Fruit fly (Drosophila melanogaster) whole organism, wandering third instar larva: Measurements from ENCODE around the gene CG31681.

Experiments
- Abd-B ChIP-seq: fragments of >200 bp; optimal IDR thresholded peaks from 2 replicates; lab custom pipeline; 2017; ENCODE audit warnings: missing biosample characterization, missing genetic modification characterization
- CG32264 ChIP-seq: fragments of 200-800 bp; sonication (Bioruptor generic); optimal IDR thresholded peaks from 2 replicates; lab custom pipeline; 2016; ENCODE audit warnings: missing biosample characterization, missing genetic modification characterization
- CG9705 ChIP-seq: fragments of 200-800 bp; sonication (Bioruptor generic); optimal IDR thresholded peaks from 2 replicates; lab custom pipeline; 2018; ENCODE audit warnings: missing biosample characterization, mild to moderate bottlenecking, missing genetic modification characterization
- CrebA ChIP-seq: fragments of 200-800 bp; sonication (Bioruptor generic); optimal IDR thresholded peaks from 2 replicates; lab custom pipeline; 2016; ENCODE audit warnings: missing biosample characterization, mild to moderate bottlenecking, missing genetic modification characterization, borderline replicate concordance
- Dfd ChIP-seq: fragments of >200 bp; optimal IDR thresholded peaks from 2 replicates; lab custom pipeline; 2017; ENCODE audit warnings: missing biosample characterization, missing genetic modification characterization
- Dif ChIP-seq: fragments of 200-275, 200-300 bp; sonication (Bioruptor generic); optimal IDR thresholded peaks from 2 replicates; lab custom pipeline; 2018; ENCODE audit warnings: missing biosample characterization, missing genetic modification characterization; ENCODE audit not compliant: partially characterized antibody
- GATAd ChIP-seq: sonication (Bioruptor generic); optimal IDR thresholded peaks from 2 replicates; lab custom pipeline; 2016; ENCODE audit warnings: missing biosample characterization, missing genetic modification characterization
- HLH106 ChIP-seq: fragments of 200-800 bp; optimal IDR thresholded peaks from 3 replicates; lab custom pipeline; 2019; ENCODE audit warnings: missing biosample characterization, mild to moderate bottlenecking, missing genetic modification characterization, moderate library complexity
- Hnf4 ChIP-seq: fragments of 200-800 bp; sonication (Bioruptor generic); optimal IDR thresholded peaks from 2 replicates; lab custom pipeline; 2016; ENCODE audit warnings: missing biosample characterization, mild to moderate bottlenecking, missing genetic modification characterization
- Hr78 ChIP-seq: fragments of >200 bp; optimal IDR thresholded peaks from 2 replicates; lab custom pipeline; 2017; ENCODE audit warnings: missing biosample characterization, missing genetic modification characterization
- Hr83 ChIP-seq: fragments of 200-300 bp; sonication (Bioruptor generic); optimal IDR thresholded peaks from 2 replicates; lab custom pipeline; 2016; ENCODE audit warnings: missing biosample characterization, mild to moderate bottlenecking, missing genetic modification characterization, moderate library complexity; ENCODE audit not compliant: poor library complexity, severe bottlenecking
- Jra ChIP-seq: sonication (Bioruptor generic); optimal IDR thresholded peaks from 2 replicates; lab custom pipeline; 2016; ENCODE audit warnings: missing biosample characterization, missing genetic modification characterization
- Mio ChIP-seq: sonication (Bioruptor generic); optimal IDR thresholded peaks from 2 replicates; lab custom pipeline; 2016; ENCODE audit warnings: missing biosample characterization, missing genetic modification characterization
- Myc ChIP-seq: fragments of >200 bp; optimal IDR thresholded peaks from 2 replicates; lab custom pipeline; 2017
- N ChIP-seq: fragments of >200 bp; optimal IDR thresholded peaks from 2 replicates; lab custom pipeline; 2018; ENCODE audit warnings: missing biosample characterization, missing external identifiers, missing genetic modification characterization
- OdsH ChIP-seq: fragments of 200-800 bp; sonication (Bioruptor generic); optimal IDR thresholded peaks from 2 replicates; lab custom pipeline; 2016; ENCODE audit warnings: missing biosample characterization, mild to moderate bottlenecking, missing genetic modification characterization
- Rel ChIP-seq, 2 experiments: fragments of 200-800 bp; sonication (Bioruptor generic) in 1 of 2; optimal IDR thresholded peaks; 2 replicates in 1 of 2; 3 replicates in 1 of 2; lab custom pipeline; 2016 to 2019; ENCODE audit warnings: mild to moderate bottlenecking in 2 of 2, missing biosample characterization in 2 of 2, missing genetic modification characterization in 2 of 2, moderate library complexity in 1 of 2
- Sp1 ChIP-seq: fragments of 200-800 bp; sonication (Bioruptor generic); optimal IDR thresholded peaks from 3 replicates; lab custom pipeline; 2019; ENCODE audit warnings: missing biosample characterization, mild to moderate bottlenecking, missing genetic modification characterization, moderate library complexity
- Vsx2 ChIP-seq: fragments of 200-300, 225-300 bp; sonication (Bioruptor generic); optimal IDR thresholded peaks from 2 replicates; lab custom pipeline; 2018; ENCODE audit warnings: missing biosample characterization, missing genetic modification characterization; ENCODE audit not compliant: partially characterized antibody
- br ChIP-seq: fragments of 200-800 bp; sonication (Bioruptor generic); optimal IDR thresholded peaks from 2 replicates; lab custom pipeline; 2016; ENCODE audit warnings: missing biosample characterization, missing genetic modification characterization
- brk ChIP-seq: fragments of 200-800 bp; sonication (Bioruptor generic); optimal IDR thresholded peaks from 2 replicates; lab custom pipeline; 2016; ENCODE audit warnings: missing biosample characterization, mild to moderate bottlenecking, missing genetic modification characterization
- dl ChIP-seq, 2 experiments: fragments of 175-275, 200-275 bp in 1 of 2; fragments of 200-275 bp in 1 of 2; sonication (Bioruptor generic); optimal IDR thresholded peaks; lab custom pipeline; 2018; ENCODE audit warnings: mild to moderate bottlenecking in 2 of 2, missing biosample characterization in 2 of 2, missing genetic modification characterization in 2 of 2, moderate library complexity in 2 of 2; ENCODE audit not compliant: partially characterized antibody in 2 of 2, insufficient read depth in 1 of 2
- dmrt93B ChIP-seq: fragments of 200-800 bp; sonication (Bioruptor generic); optimal IDR thresholded peaks from 2 replicates; lab custom pipeline; 2018; ENCODE audit warnings: missing biosample characterization, mild to moderate bottlenecking, missing genetic modification characterization
- dsf ChIP-seq: sonication (Bioruptor generic); optimal IDR thresholded peaks from 2 replicates; lab custom pipeline; 2016; ENCODE audit warnings: missing biosample characterization, missing genetic modification characterization, borderline replicate concordance
- ey ChIP-seq: fragments of 200-800 bp; sonication (Bioruptor generic); optimal IDR thresholded peaks from 2 replicates; lab custom pipeline; 2016; ENCODE audit warnings: missing biosample characterization, missing genetic modification characterization
- foxo ChIP-seq, 2 experiments: fragments of 200-800 bp; sonication (Bioruptor generic); optimal IDR thresholded peaks; 2 replicates in 1 of 2; 3 replicates in 1 of 2; lab custom pipeline; 2016 to 2017; ENCODE audit warnings: missing biosample characterization in 2 of 2, missing genetic modification characterization in 2 of 2
- fru ChIP-seq: fragments of 200-800 bp; sonication (Bioruptor generic); optimal IDR thresholded peaks from 3 replicates; lab custom pipeline; 2016; ENCODE audit warnings: missing biosample characterization, mild to moderate bottlenecking, missing genetic modification characterization
- h ChIP-seq: fragments of 200-800 bp; sonication (Bioruptor generic); optimal IDR thresholded peaks from 3 replicates; lab custom pipeline; 2016; ENCODE audit warnings: missing biosample characterization, mild to moderate bottlenecking, missing genetic modification characterization
- jim ChIP-seq: fragments of 175-275, 200-325 bp; sonication (Bioruptor generic); optimal IDR thresholded peaks from 2 replicates; lab custom pipeline; 2016; ENCODE audit warnings: missing biosample characterization, mild to moderate bottlenecking, missing genetic modification characterization
- lola ChIP-seq: fragments of >200 bp; optimal IDR thresholded peaks from 2 replicates; lab custom pipeline; 2017; ENCODE audit warnings: missing biosample characterization, missing genetic modification characterization
- pan ChIP-seq: fragments of >200 bp; optimal IDR thresholded peaks from 2 replicates; lab custom pipeline; 2017
- psq ChIP-seq: fragments of 200-800 bp; sonication (Bioruptor generic); optimal IDR thresholded peaks from 3 replicates; lab custom pipeline; 2017; ENCODE audit warnings: missing biosample characterization, mild to moderate bottlenecking, missing genetic modification characterization, moderate library complexity
- sage ChIP-seq: fragments of 200-800 bp; sonication (Bioruptor generic); optimal IDR thresholded peaks from 2 replicates; lab custom pipeline; 2016; ENCODE audit warnings: missing biosample characterization, mild to moderate bottlenecking, missing genetic modification characterization
- sv ChIP-seq: fragments of 200-800 bp; sonication (Bioruptor generic); optimal IDR thresholded peaks from 3 replicates; lab custom pipeline; 2016; ENCODE audit warnings: missing biosample characterization, missing genetic modification characterization
- tai ChIP-seq: sonication (Bioruptor generic); optimal IDR thresholded peaks from 2 replicates; lab custom pipeline; 2016; ENCODE audit warnings: missing biosample characterization, missing genetic modification characterization

Gene CG31681

dm6 chr2L:2242139-2242538 lies 44.5 kb downstream of the CG31681 start, which contains the start of gene CG4267:
TSS of gene CG4267 (plus strand) at chr2L:2242378.
- TF ChIP-seq sage (GFP tag; lab: Kevin White, UChicago) (no peak), br (GFP tag; lab: Kevin White, UChicago) (no peak), dsf (GFP tag; lab: Kevin White, UChicago) (no peak), pan (lab: Kevin White, UChicago) (no peak), h (GFP tag; lab: Kevin White, UChicago) (peak; percentile 11), tai (no peak), Abd-B (GFP tag; lab: Kevin White, UChicago) (no peak), Hr83 (GFP tag; lab: Kevin White, UChicago) (peak; percentile 45), lola (GFP tag; lab: Kevin White, UChicago) (no peak), Hr78 (GFP tag; lab: Kevin White, UChicago) (no peak), dmrt93B (GFP tag; lab: Kevin White, UChicago) (no peak), Myc (no peak), Hnf4 (GFP tag; lab: Kevin White, UChicago) (no peak), Mio (GFP tag; lab: Kevin White, UChicago) (no peak), CG32264 (no peak), GATAd (GFP tag; lab: Kevin White, UChicago) (no peak), CrebA (GFP tag; lab: Kevin White, UChicago) (no peak), jim (GFP tag; lab: Kevin White, UChicago) (no peak), brk (GFP tag; lab: Kevin White, UChicago) (no peak), ey (GFP tag; lab: Kevin White, UChicago) (no peak), OdsH (GFP tag; lab: Kevin White, UChicago) (no peak), HLH106 (tag; lab: Kevin White, UChicago) (no peak), CG9705 (GFP tag; lab: Kevin White, UChicago) (no peak), Dfd (no peak), Jra (GFP tag; lab: Kevin White, UChicago) (no peak), N (GFP tag; lab: Kevin White, UChicago) (no peak), Sp1 (GFP tag; lab: Kevin White, UChicago) (no peak), Vsx2 (GFP tag; lab: Kevin White, UChicago) (peak; percentile 77), dl (GFP tag; optimal IDR thresholded peaks at IDR 0.05; lab: Kevin White, UChicago; ENCODE audit: insufficient read depth in 1 of 2, partially characterized antibody in 2 of 2) (peak; percentile 82 to 92), Dif (GFP tag; lab: Kevin White, UChicago) (peak; percentile 97), foxo (GFP tag; optimal IDR thresholded peaks at IDR 0.05; lab: Kevin White, UChicago) (no peak), sv (GFP tag; lab: Kevin White, UChicago) (no peak)

- no peak for TF ChIP-seq dsf (GFP tag; lab: Kevin White, UChicago)
- TF ChIP-seq psq (GFP tag; lab: Kevin White, UChicago): no peak
- no peak for TF ChIP-seq h (GFP tag; lab: Kevin White, UChicago)
- TF ChIP-seq tai: no peak
- TF ChIP-seq Hr78 (GFP tag; lab: Kevin White, UChicago): no peak
- no peak for TF ChIP-seq Abd-B (GFP tag; lab: Kevin White, UChicago)
- no peak for TF ChIP-seq N (GFP tag; lab: Kevin White, UChicago)
- no peak for TF ChIP-seq brk (GFP tag; lab: Kevin White, UChicago)
- no peak for TF ChIP-seq CrebA (GFP tag; lab: Kevin White, UChicago)
- no peak for TF ChIP-seq dmrt93B (GFP tag; lab: Kevin White, UChicago)
- no peak for TF ChIP-seq sage (GFP tag; lab: Kevin White, UChicago)
- no peak for TF ChIP-seq Vsx2 (GFP tag; lab: Kevin White, UChicago)
- no peak for TF ChIP-seq lola (GFP tag; lab: Kevin White, UChicago)
- TF ChIP-seq Dfd: no peak
Observed at dm6 chr2L:2240493-2240892, 46.2 kb downstream of the CG31681 start, which contains the start of gene Tengl1. TSS of gene Tengl1 (minus strand) at chr2L:2240593.

- TF ChIP-seq Dif (GFP tag; lab: Kevin White, UChicago): no peak
- TF ChIP-seq Vsx2 (GFP tag; lab: Kevin White, UChicago): no peak
- no peak for TF ChIP-seq psq (GFP tag; lab: Kevin White, UChicago)
- no peak for TF ChIP-seq GATAd (GFP tag; lab: Kevin White, UChicago)
- no peak for TF ChIP-seq Rel (GFP tag; optimal IDR thresholded peaks at IDR 0.05; lab: Kevin White, UChicago)
- no peak for TF ChIP-seq Rel (tag; optimal IDR thresholded peaks at IDR 0.05; lab: Kevin White, UChicago)
- no peak for TF ChIP-seq HLH106 (tag; lab: Kevin White, UChicago)
- no peak for TF ChIP-seq dl (GFP tag; optimal IDR thresholded peaks at IDR 0.05; lab: Kevin White, UChicago; ENCODE audit: insufficient read depth in 1 of 2, partially characterized antibody in 2 of 2)
- TF ChIP-seq Sp1 (GFP tag; lab: Kevin White, UChicago): no peak
- TF ChIP-seq h (GFP tag; lab: Kevin White, UChicago): no peak
- TF ChIP-seq fru: no peak
- TF ChIP-seq pan (lab: Kevin White, UChicago): no peak
- no peak for TF ChIP-seq lola (GFP tag; lab: Kevin White, UChicago)
- no peak for TF ChIP-seq dmrt93B (GFP tag; lab: Kevin White, UChicago)
Observed at dm6 chr2L:2239284-2239683, 47.4 kb downstream of the CG31681 start, which contains the start of gene Tengl2. TSS of gene Tengl2 (minus strand) at chr2L:2239384.
